Worm (Caenorhabditis elegans): ENCODE results near the gene F09E5.16.

Gene F09E5.16

ce11 chrII:5358137-5358745 is 7.3 kb downstream of the F09E5.16 start, which contains the start of the genes F09E5.11 and bmy-1 (continued):
- TF ChIP-seq madf-6 (GFP tag; IDR thresholded peaks at IDR 0.05) = peak; percentile 70
- peak in 1 of 2 experiments; percentile 60 for TF ChIP-seq rec-8 (tag; optimal IDR thresholded peaks at IDR 0.05)
- no peak for TF ChIP-seq nhr-90 (tag; optimal IDR thresholded peaks at IDR 0.05)
- peak; percentile 65 for TF ChIP-seq lin-40 (tag; optimal IDR thresholded peaks at IDR 0.05)
- no peak for TF ChIP-seq hrde-1 (tag; optimal IDR thresholded peaks at IDR 0.05; ENCODE audit: borderline replicate concordance)
- TF ChIP-seq mes-4 (tag; optimal IDR thresholded peaks at IDR 0.05) = no peak
- peak; percentile 17 for TF ChIP-seq efl-1 (GFP tag; optimal IDR thresholded peaks at IDR 0.05)
- peak; percentile 80 for TF ChIP-seq nfyb-1 (GFP tag; IDR thresholded peaks at IDR 0.05)
- TF ChIP-seq hlh-26 (GFP tag; conservative IDR thresholded peaks at IDR 0.05) = no peak
- TF ChIP-seq sptf-2 (GFP tag; optimal IDR thresholded peaks at IDR 0.05) = peak; percentile 63
- TF ChIP-seq F33H1.4 (GFP tag; IDR thresholded peaks at IDR 0.05) = peak; percentile 64
- TF ChIP-seq nhr-179 (tag; optimal IDR thresholded peaks at IDR 0.05) = no peak
- TF ChIP-seq rcor-1 (GFP tag; IDR thresholded peaks at IDR 0.05) = peak; percentile 67; the same call in 1 of the 2 replicates
- TF ChIP-seq pha-4 (tag; optimal IDR thresholded peaks at IDR 0.05) = no peak
- TF ChIP-seq attf-3 (GFP tag; conservative IDR thresholded peaks at IDR 0.05) = peak; percentile 50; the same call in 1 of the 2 replicates
- TF ChIP-seq ztf-26 (tag; optimal IDR thresholded peaks at IDR 0.05) = peak; percentile 7
- TF ChIP-seq ztf-6 (GFP tag; IDR thresholded peaks at IDR 0.05) = peak; percentile 30; the same call in 1 of the 2 replicates
- TF ChIP-seq nhr-120 (GFP tag; IDR thresholded peaks at IDR 0.05) = no peak
- TF ChIP-seq ztf-18 (tag; optimal IDR thresholded peaks at IDR 0.05) = peak; percentile 69
- peak; percentile 49 for TF ChIP-seq F52B5.7 (tag; optimal IDR thresholded peaks at IDR 0.05)
- TF ChIP-seq tlf-1 (GFP tag; optimal IDR thresholded peaks at IDR 0.05) = peak; percentile 61
- TF ChIP-seq ekl-4 (GFP tag; IDR thresholded peaks at IDR 0.05) = peak; percentile 76
- TF ChIP-seq lin-35 (GFP tag; optimal IDR thresholded peaks at IDR 0.05) = peak in 1 of 3 experiments; percentile 19
- peak; percentile 29 for TF ChIP-seq F23B12.7 (tag; optimal IDR thresholded peaks at IDR 0.05; ENCODE audit: insufficient read depth)
- peak; percentile 78 for TF ChIP-seq lin-54 (GFP tag; optimal IDR thresholded peaks at IDR 0.05)
- TF ChIP-seq die-1 (tag; optimal IDR thresholded peaks at IDR 0.05) = peak; percentile 8
- 0 out of 2 replicates have a peak, but pooled peaks have one; percentile 48 for TF ChIP-seq Y95B8A.8 (GFP tag; IDR thresholded peaks at IDR 0.05)
- TF ChIP-seq C06A6.2 (GFP tag; conservative IDR thresholded peaks at IDR 0.05) = peak; percentile 93
- peak; percentile 86 for TF ChIP-seq Y67H2A.10 (GFP tag; conservative IDR thresholded peaks at IDR 0.05)
- peak; percentile 57 for TF ChIP-seq chd-7 (tag; optimal IDR thresholded peaks at IDR 0.05)
- no peak for TF ChIP-seq F57A8.1 (GFP tag; optimal IDR thresholded peaks at IDR 0.05)
- 0 out of 2 replicates have a peak, but pooled peaks have one; percentile 30 for TF ChIP-seq C17E4.6 (GFP tag; IDR thresholded peaks at IDR 0.05)

- TF ChIP-seq lir-1 (GFP tag; conservative IDR thresholded peaks at IDR 0.05) = no peak
- no peak for TF ChIP-seq efl-1 (GFP tag; optimal IDR thresholded peaks at IDR 0.05)
- no peak for TF ChIP-seq attf-3 (GFP tag; conservative IDR thresholded peaks at IDR 0.05)
- TF ChIP-seq ama-1 (optimal IDR thresholded peaks at IDR 0.05) = no peak
- no peak for TF ChIP-seq ama-1 (GFP tag; optimal IDR thresholded peaks at IDR 0.05)
- TF ChIP-seq sea-2 (GFP tag; IDR thresholded peaks at IDR 0.05) = no peak
- TF ChIP-seq ets-4 (GFP tag; optimal IDR thresholded peaks at IDR 0.05) = no peak
- no peak for TF ChIP-seq Y79H2A.3 (GFP tag; conservative IDR thresholded peaks at IDR 0.05)
- no peak for TF ChIP-seq F22D6.2 (tag; optimal IDR thresholded peaks at IDR 0.05)
Measured at ce11 chrII:5355384-5355783, 10.2 kb downstream of the F09E5.16 start, which contains the start of gene srg-69. Gene srg-69, plus strand, starts transcription at chrII:5355684.
